Fruit fly (Drosophila melanogaster) S2 (cell line): ENCODE data around the gene mora.

ENCODE experiments used
- CG8478 ChIP-seq: fragments of >200 bp; optimal IDR thresholded peaks from 2 replicates; lab custom pipeline; 2018
- CTCF ChIP-seq, 2 experiments: fragments of >200 bp; optimal IDR thresholded peaks; 2 replicates each; lab custom pipeline; 2018

The mora gene

DNA sequence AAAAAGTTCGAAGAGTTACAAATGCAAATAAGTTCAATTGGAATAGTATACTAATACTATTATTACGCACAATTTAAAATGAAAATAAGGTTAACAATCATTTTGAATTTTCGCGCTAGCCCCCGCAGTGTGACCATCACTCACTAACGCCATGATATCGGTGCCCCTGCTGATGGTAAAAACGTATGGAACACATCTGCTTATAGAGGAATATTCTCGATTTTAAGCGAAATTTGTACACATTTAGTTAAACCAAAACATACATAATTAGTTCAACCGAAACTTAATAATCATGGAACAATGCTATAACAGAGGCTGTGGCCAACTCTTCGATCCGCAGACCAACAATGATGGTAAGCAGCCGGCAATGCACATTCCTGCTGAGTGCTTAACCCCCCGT is at the start of gene mora:
TSS of gene mora (plus strand) at position 172 of the 400 bp plus-strand sequence.
- TF ChIP-seq CTCF (optimal IDR thresholded peaks at IDR 0.05; lab: Kevin White, UChicago): no peak
- no peak for TF ChIP-seq CG8478 (lab: Kevin White, UChicago)

- no peak for TF ChIP-seq CG8478 (lab: Kevin White, UChicago)
- TF ChIP-seq CTCF (optimal IDR thresholded peaks at IDR 0.05; lab: Kevin White, UChicago): no peak
These were observed 48.7 kb upstream of the mora start, which contains the start of gene Npc2f for dm6 chr3R:24137311-24137945. Gene Npc2f (plus strand): TSS chr3R:24137895.

dm6 chr3R:24138478-24139455 is 47.4 kb upstream of the mora start:
- TF ChIP-seq CTCF (optimal IDR thresholded peaks at IDR 0.05; lab: Kevin White, UChicago) (no peak), CG8478 (lab: Kevin White, UChicago) (no peak)

- TF ChIP-seq CTCF (optimal IDR thresholded peaks at IDR 0.05; lab: Kevin White, UChicago): no peak
- TF ChIP-seq CG8478 (lab: Kevin White, UChicago): no peak
These were observed 46.5 kb upstream of the mora start for dm6 chr3R:24139646-24140130.

DNA sequence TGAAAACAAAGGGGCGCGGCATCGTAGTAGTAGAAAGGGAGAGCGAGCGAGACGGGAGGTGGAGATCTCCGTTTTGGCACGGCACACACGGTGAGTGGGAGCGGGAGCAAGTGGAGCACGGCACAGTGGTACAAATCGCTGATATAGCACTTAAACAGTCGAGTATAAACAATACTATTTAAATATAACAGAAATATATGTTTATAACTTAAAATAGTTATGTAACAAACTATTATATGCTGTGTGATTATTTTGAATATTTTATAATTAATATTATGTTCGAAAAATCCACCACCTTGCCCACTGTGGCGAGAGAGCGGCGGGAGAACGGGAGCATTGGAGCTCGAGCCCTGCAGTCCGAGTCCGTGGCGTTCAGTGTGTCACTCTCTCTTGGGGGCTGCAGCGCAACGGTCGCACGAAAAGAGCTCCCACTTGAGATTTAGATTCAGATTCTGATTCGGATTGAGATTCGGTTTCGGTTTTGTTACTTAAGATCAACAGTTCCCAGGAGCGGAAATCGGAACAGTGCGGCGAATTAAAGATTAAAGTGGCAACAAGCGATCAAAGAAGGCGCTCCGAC is 45.1 kb upstream of the mora start, which contains the start of gene Kal1:
TSS of gene Kal1 (plus strand) at position 383 of the 580 bp plus-strand sequence.
- no peak for TF ChIP-seq CG8478 (lab: Kevin White, UChicago)
- TF ChIP-seq CTCF (optimal IDR thresholded peaks at IDR 0.05; lab: Kevin White, UChicago): no peak

DNA sequence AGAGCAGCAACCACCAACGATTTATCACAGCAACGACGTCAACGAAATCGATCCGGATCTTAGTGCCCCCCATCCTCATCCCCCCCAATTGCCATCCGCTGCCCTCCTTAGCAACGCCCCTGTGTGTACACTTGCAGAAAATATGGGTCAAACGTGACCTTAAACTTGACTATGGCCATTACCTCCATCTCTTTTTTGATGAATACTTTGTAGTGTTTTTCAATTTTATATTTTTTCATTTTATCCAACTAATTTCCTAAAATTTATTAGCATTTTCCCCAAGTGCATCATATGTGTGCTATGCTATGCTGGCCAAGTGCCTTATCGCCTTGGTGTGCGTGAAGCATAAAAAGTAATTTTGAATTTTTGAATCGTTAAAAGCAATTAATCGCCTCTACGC is 43.2 kb upstream of the mora start:
- TF ChIP-seq CG8478 (lab: Kevin White, UChicago) (no peak), CTCF (optimal IDR thresholded peaks at IDR 0.05; lab: Kevin White, UChicago) (no peak)

dm6 chr3R:24143372-24143771 is 42.8 kb upstream of the mora start:
- TF ChIP-seq CTCF (optimal IDR thresholded peaks at IDR 0.05; lab: Kevin White, UChicago) (no peak), CG8478 (lab: Kevin White, UChicago) (no peak)

- TF ChIP-seq CG8478 (lab: Kevin White, UChicago) (no peak), CTCF (optimal IDR thresholded peaks at IDR 0.05; lab: Kevin White, UChicago) (no peak)
These were observed 42.4 kb upstream of the mora start for dm6 chr3R:24143779-24144178.

dm6 chr3R:24144542-24144941 is 41.6 kb upstream of the mora start:
- no peak for TF ChIP-seq CTCF (optimal IDR thresholded peaks at IDR 0.05; lab: Kevin White, UChicago)
- no peak for TF ChIP-seq CG8478 (lab: Kevin White, UChicago)

dm6 chr3R:24148838-24149237 is 37.3 kb upstream of the mora start, which contains the start of gene Slimp:
Gene Slimp (minus strand): TSS chr3R:24148967.
- TF ChIP-seq CTCF (optimal IDR thresholded peaks at IDR 0.05; lab: Kevin White, UChicago): no peak
- TF ChIP-seq CG8478 (lab: Kevin White, UChicago): no peak

DNA sequence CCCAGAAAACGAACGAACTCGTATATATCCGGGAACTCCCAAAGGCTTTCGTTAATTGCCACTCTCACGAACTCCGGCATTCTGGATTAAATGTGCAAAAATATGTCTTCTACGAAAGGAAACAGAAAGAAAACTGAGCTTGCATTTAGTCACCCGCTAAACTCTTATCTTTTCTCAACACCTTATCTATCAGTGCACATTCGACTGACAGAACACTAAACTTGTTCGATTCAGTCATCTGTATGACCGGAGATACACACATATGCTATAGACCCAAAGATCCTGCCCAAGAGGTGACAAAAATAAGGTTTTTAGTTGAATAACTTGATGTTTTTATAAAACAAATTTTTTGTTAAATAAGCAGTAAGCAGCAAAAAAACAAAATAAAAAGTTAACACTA is 36.1 kb upstream of the mora start, which contains the start of gene p38c:
TSS of gene p38c (minus strand) at position 101 of the 400 bp plus-strand sequence.
- TF ChIP-seq CG8478 (lab: Kevin White, UChicago) (no peak), CTCF (optimal IDR thresholded peaks at IDR 0.05; lab: Kevin White, UChicago) (no peak)

DNA sequence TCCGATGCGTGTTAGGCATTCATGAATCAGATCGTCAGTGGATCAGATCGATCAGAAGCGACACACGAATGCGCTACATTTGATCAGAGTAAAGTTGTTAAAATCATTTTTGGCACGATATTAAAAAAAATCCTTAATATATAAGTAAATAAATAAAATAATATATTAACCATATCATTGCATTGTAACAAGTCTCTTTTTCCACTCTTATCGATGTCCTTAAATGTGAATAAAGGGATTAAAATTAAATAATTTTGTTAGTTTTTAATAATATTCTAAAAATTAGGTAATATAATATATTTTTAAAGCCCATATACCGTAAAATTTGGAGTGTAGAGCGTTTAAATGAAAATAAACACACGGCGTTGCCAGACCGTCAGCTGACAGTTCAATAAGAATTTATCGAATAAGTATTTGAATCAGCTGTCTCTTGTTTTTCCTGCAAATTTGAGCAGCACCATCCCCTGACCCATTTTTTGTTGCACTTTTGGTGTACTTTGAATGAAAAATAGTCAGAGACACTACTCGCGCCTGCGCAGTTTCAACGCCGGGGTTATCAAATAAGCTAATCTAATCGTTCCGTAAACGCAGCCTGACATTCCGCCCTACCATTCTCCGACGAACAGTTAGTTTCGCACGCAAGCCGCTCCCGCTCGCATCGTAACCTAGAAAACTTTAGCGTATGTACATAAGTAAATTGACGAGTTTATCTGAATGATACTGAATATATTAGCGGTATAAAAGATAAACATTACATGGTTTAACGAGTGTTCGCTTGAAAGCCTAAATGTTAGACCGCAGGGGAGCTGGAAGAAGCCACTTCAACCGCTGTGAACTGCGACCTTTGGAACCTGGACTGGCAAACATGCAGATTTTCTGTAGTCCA is 34.0 kb upstream of the mora start, which contains the start of the genes p38a and CG6178:
TSS of gene p38a (minus strand) at position 398 of the 886 bp plus-strand sequence.
TSS of gene CG6178 (plus strand) at position 424 of the 886 bp plus-strand sequence.
- no peak for TF ChIP-seq CTCF (optimal IDR thresholded peaks at IDR 0.05; lab: Kevin White, UChicago)
- no peak for TF ChIP-seq CG8478 (lab: Kevin White, UChicago)

DNA sequence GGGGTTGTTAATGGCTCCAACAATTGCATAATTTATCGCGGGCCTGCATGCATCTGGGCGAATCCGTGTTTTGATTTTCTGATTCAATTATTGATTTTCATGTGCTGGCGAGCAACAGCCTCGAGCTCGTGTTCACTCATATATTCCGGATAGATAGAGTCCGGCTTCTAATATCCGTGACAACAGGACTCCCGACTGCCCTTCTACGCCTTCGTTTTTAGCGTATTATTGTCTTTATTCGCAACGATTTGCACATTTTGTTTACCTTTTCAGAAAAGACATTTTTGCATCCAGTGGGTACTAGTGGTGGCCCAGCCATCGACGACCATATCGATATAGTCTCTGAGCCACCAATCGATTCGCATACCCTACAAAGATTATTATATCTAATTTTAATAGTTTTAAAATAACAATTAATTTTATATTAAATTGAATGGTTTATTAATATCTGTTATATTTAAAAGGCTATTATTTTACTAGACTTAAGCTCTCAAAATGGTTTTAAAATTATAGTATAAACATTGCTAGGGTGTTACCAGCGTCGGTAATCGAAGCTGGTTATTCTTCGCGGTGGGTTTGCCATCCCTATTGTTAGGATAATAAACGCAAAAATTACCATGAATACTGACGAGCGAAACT is 24.9 kb upstream of the mora start, which contains the start of the genes Myo95E and TBC1d7:
TSS of gene Myo95E (minus strand) at position 326 of the 639 bp plus-strand sequence.
TSS of gene TBC1d7 (plus strand) at position 555 of the 639 bp plus-strand sequence.
- TF ChIP-seq CTCF (optimal IDR thresholded peaks at IDR 0.05; lab: Kevin White, UChicago): no peak
- TF ChIP-seq CG8478 (lab: Kevin White, UChicago): no peak
